Worm (Caenorhabditis elegans): Measurements from ENCODE around the gene plk-3.

plk-3 gene

ce11 chrIV:7445995-7446394 lies 27.0 kb downstream of the plk-3 start, which contains the start of gene B0496.1:
Gene B0496.1 (plus strand): TSS chrIV:7446295.
- TF ChIP-seq F13C5.2 (tag; optimal IDR thresholded peaks at IDR 0.05) (no peak), tbx-11 (GFP tag; IDR thresholded peaks at IDR 0.05) (no peak), hnd-1 (tag; optimal IDR thresholded peaks at IDR 0.05) (no peak), hmbx-1 (tag; optimal IDR thresholded peaks at IDR 0.05) (no peak), pes-1 (GFP tag; IDR thresholded peaks at IDR 0.05) (no peak)

- TF ChIP-seq aly-1 (tag; optimal IDR thresholded peaks at IDR 0.05), result no peak
- no peak for TF ChIP-seq flt-1 (GFP tag; IDR thresholded peaks at IDR 0.05)
- TF ChIP-seq sea-1 (GFP tag; conservative IDR thresholded peaks at IDR 0.05), result no peak
- no peak for TF ChIP-seq scrt-1 (GFP tag; IDR thresholded peaks at IDR 0.05)
- TF ChIP-seq tbx-11 (GFP tag; IDR thresholded peaks at IDR 0.05), result no peak
- TF ChIP-seq hnd-1 (tag; optimal IDR thresholded peaks at IDR 0.05), result no peak
- TF ChIP-seq ama-1 (optimal IDR thresholded peaks at IDR 0.05), result no peak
- no peak for TF ChIP-seq F13C5.2 (tag; optimal IDR thresholded peaks at IDR 0.05)
- no peak for TF ChIP-seq tbx-37 (GFP tag; conservative IDR thresholded peaks at IDR 0.05)
- no peak for TF ChIP-seq ceh-36 (tag; optimal IDR thresholded peaks at IDR 0.05)
- no peak for TF ChIP-seq hmg-4 (GFP tag; optimal IDR thresholded peaks at IDR 0.05)
- no peak for TF ChIP-seq pes-1 (GFP tag; IDR thresholded peaks at IDR 0.05)
- no peak for TF ChIP-seq hmbx-1 (tag; optimal IDR thresholded peaks at IDR 0.05)
- TF ChIP-seq B0310.2 (tag; optimal IDR thresholded peaks at IDR 0.05), result no peak
These were observed 27.8 kb downstream of the plk-3 start, which contains the start of gene valv-1 for ce11 chrIV:7445236-7445635. Gene valv-1 (minus strand): TSS chrIV:7445336.

DNA sequence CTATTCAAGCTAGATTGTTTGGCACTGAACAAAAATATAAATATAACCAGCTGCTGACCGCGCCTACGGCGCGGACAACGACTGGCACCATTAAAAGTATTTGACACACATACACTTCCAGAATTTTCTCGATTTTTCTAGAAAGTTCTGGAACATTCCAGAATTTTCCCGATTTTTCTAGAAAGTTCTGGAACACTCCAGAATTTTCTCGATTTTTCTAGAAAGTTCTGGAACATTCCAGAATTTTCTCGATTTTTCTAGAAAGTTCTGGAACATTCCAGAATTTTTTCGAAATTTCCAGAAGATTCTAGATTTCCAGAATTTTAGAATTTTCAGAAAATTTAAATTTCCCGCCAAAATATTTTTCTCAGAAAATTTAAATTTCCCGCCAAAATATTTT lies 32.0 kb downstream of the plk-3 start:
- TF ChIP-seq flt-1 (GFP tag; IDR thresholded peaks at IDR 0.05) (peak; percentile 33; the same call in 1 of the 2 replicates), pes-1 (GFP tag; IDR thresholded peaks at IDR 0.05) (peak; percentile 53)

DNA sequence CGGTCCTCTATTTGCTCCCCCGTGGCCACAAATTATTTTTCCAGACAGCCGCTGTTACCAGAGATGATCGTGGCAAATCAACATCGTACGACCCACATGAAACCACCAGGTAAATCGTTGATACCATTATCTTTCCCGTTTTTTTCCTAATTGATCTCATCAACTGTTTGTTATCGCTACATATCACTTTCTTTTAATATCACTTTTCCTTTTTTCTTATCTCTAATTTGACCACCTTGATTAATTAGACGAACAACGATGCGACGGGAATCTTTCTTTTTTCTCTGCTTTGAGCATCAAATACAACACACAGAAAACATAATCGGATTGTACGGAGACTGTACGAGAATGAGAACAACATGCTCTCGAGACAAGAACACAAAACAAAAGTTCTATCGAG lies 32.8 kb downstream of the plk-3 start:
- TF ChIP-seq hmbx-1 (tag; optimal IDR thresholded peaks at IDR 0.05) (no peak), tbx-37 (GFP tag; conservative IDR thresholded peaks at IDR 0.05) (no peak), pes-1 (GFP tag; IDR thresholded peaks at IDR 0.05) (no peak), flt-1 (GFP tag; IDR thresholded peaks at IDR 0.05) (no peak), tra-4 (tag; optimal IDR thresholded peaks at IDR 0.05) (no peak), sea-1 (GFP tag; conservative IDR thresholded peaks at IDR 0.05) (no peak), hmg-4 (GFP tag; optimal IDR thresholded peaks at IDR 0.05) (no peak), ceh-36 (tag; optimal IDR thresholded peaks at IDR 0.05) (no peak), scrt-1 (GFP tag; IDR thresholded peaks at IDR 0.05) (no peak), F13C5.2 (tag; optimal IDR thresholded peaks at IDR 0.05) (no peak), tbx-11 (GFP tag; IDR thresholded peaks at IDR 0.05) (no peak), ceh-13 (GFP tag; optimal IDR thresholded peaks at IDR 0.05) (no peak), B0310.2 (tag; optimal IDR thresholded peaks at IDR 0.05) (no peak), ama-1 (optimal IDR thresholded peaks at IDR 0.05) (no peak), aly-1 (tag; optimal IDR thresholded peaks at IDR 0.05) (no peak), hnd-1 (tag; optimal IDR thresholded peaks at IDR 0.05) (no peak), ets-7 (tag; optimal IDR thresholded peaks at IDR 0.05) (no peak)

DNA sequence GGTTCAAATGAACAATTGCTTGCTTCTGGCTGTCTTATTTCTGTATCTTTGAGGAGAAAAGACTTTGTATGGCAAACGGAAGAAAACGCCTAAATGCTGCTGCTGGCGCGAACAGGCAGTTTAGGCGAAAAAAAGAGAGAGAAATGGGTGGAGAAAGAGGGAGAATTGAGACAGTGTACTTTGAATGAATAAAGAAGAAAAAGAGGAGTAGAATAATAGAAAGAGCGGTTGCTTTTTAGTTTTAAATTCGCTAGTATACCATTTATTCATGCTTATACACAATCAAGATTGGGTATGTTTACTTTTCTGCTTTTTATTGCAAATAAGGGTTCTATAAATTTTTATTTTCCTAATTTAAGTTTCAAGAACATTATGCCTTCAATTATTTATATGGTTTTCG lies 33.6 kb downstream of the plk-3 start:
- TF ChIP-seq tbx-37 (GFP tag; conservative IDR thresholded peaks at IDR 0.05), result no peak
- TF ChIP-seq B0310.2 (tag; optimal IDR thresholded peaks at IDR 0.05), result no peak
- no peak for TF ChIP-seq tra-4 (tag; optimal IDR thresholded peaks at IDR 0.05)
- TF ChIP-seq scrt-1 (GFP tag; IDR thresholded peaks at IDR 0.05), result no peak
- TF ChIP-seq hnd-1 (tag; optimal IDR thresholded peaks at IDR 0.05), result no peak
- no peak for TF ChIP-seq flt-1 (GFP tag; IDR thresholded peaks at IDR 0.05)
- TF ChIP-seq ets-7 (tag; optimal IDR thresholded peaks at IDR 0.05), result no peak
- TF ChIP-seq hmg-4 (GFP tag; optimal IDR thresholded peaks at IDR 0.05), result no peak
- TF ChIP-seq aly-1 (tag; optimal IDR thresholded peaks at IDR 0.05), result no peak
- TF ChIP-seq tbx-11 (GFP tag; IDR thresholded peaks at IDR 0.05), result no peak
- no peak for TF ChIP-seq F13C5.2 (tag; optimal IDR thresholded peaks at IDR 0.05)
- no peak for TF ChIP-seq ama-1 (optimal IDR thresholded peaks at IDR 0.05)
- TF ChIP-seq ceh-36 (tag; optimal IDR thresholded peaks at IDR 0.05), result no peak
- no peak for TF ChIP-seq pes-1 (GFP tag; IDR thresholded peaks at IDR 0.05)
- TF ChIP-seq hmbx-1 (tag; optimal IDR thresholded peaks at IDR 0.05), result no peak
- no peak for TF ChIP-seq sea-1 (GFP tag; conservative IDR thresholded peaks at IDR 0.05)
- TF ChIP-seq ceh-13 (GFP tag; optimal IDR thresholded peaks at IDR 0.05), result no peak

- TF ChIP-seq B0310.2 (tag; optimal IDR thresholded peaks at IDR 0.05) (no peak), tra-4 (tag; optimal IDR thresholded peaks at IDR 0.05) (no peak), ceh-13 (GFP tag; optimal IDR thresholded peaks at IDR 0.05) (no peak), ets-7 (tag; optimal IDR thresholded peaks at IDR 0.05) (no peak), hmg-4 (GFP tag; optimal IDR thresholded peaks at IDR 0.05) (no peak), scrt-1 (GFP tag; IDR thresholded peaks at IDR 0.05) (no peak), aly-1 (tag; optimal IDR thresholded peaks at IDR 0.05) (no peak), hmbx-1 (tag; optimal IDR thresholded peaks at IDR 0.05) (no peak), tbx-37 (GFP tag; conservative IDR thresholded peaks at IDR 0.05) (no peak), ama-1 (optimal IDR thresholded peaks at IDR 0.05) (no peak), F13C5.2 (tag; optimal IDR thresholded peaks at IDR 0.05) (no peak), ceh-36 (tag; optimal IDR thresholded peaks at IDR 0.05) (no peak), hnd-1 (tag; optimal IDR thresholded peaks at IDR 0.05) (no peak), pes-1 (GFP tag; IDR thresholded peaks at IDR 0.05) (no peak), flt-1 (GFP tag; IDR thresholded peaks at IDR 0.05) (no peak), tbx-11 (GFP tag; IDR thresholded peaks at IDR 0.05) (no peak), sea-1 (GFP tag; conservative IDR thresholded peaks at IDR 0.05) (no peak)
These were observed 39.2 kb downstream of the plk-3 start, which contains the start of gene B0496.11 for ce11 chrIV:7433858-7434257. Gene B0496.11 (minus strand): TSS chrIV:7433958.

- TF ChIP-seq aly-1 (tag; optimal IDR thresholded peaks at IDR 0.05) (no peak), flt-1 (GFP tag; IDR thresholded peaks at IDR 0.05) (no peak), F13C5.2 (tag; optimal IDR thresholded peaks at IDR 0.05) (no peak), B0310.2 (tag; optimal IDR thresholded peaks at IDR 0.05) (no peak), tra-4 (tag; optimal IDR thresholded peaks at IDR 0.05) (no peak)
These were observed 44.0 kb downstream of the plk-3 start for ce11 chrIV:7428998-7429397.

ce11 chrIV:7428347-7428746 lies 44.7 kb downstream of the plk-3 start:
- TF ChIP-seq ceh-13 (GFP tag; optimal IDR thresholded peaks at IDR 0.05), result no peak
- TF ChIP-seq tra-4 (tag; optimal IDR thresholded peaks at IDR 0.05), result no peak
- no peak for TF ChIP-seq tbx-11 (GFP tag; IDR thresholded peaks at IDR 0.05)
- no peak for TF ChIP-seq tbx-37 (GFP tag; conservative IDR thresholded peaks at IDR 0.05)

Data from whole organism, early embryonic.